Fruit fly (Drosophila melanogaster) whole organism, embryonic: ENCODE data around the gene CG5214.

Experiments used
- Atf6 ChIP-seq: fragments of 200-800 bp; sonication (Bioruptor generic); IDR thresholded peaks from 2 replicates; pipeline ENCODE4 v1.3.6; 2022; ENCODE audit warnings: missing biosample characterization, missing genetic modification characterization
- CG10209 ChIP-seq: fragments of 200-800 bp; sonication (Bioruptor generic); optimal IDR thresholded peaks from 3 replicates; lab custom pipeline; 2017; ENCODE audit warnings: missing biosample characterization, mild to moderate bottlenecking, missing genetic modification characterization, missing genetic modification reagents
- CG10959 ChIP-seq: fragments of 200-800 bp; sonication (Bioruptor generic); IDR thresholded peaks from 2 replicates; pipeline ENCODE4 v1.3.6; 2022; ENCODE audit warnings: missing biosample characterization, missing genetic modification characterization
- CG10979 ChIP-seq: fragments of 200-800 bp; sonication (Bioruptor generic); optimal IDR thresholded peaks from 2 replicates; lab custom pipeline; 2018; ENCODE audit warnings: missing biosample characterization, mild to moderate bottlenecking, missing genetic modification characterization, moderate library complexity
- CG11085 ChIP-seq: fragments of 200-800 bp; sonication (Bioruptor generic); IDR thresholded peaks from 2 replicates; pipeline ENCODE4 v1.3.6; 2022; ENCODE audit warnings: missing biosample characterization, missing genetic modification characterization
- CG11504 ChIP-seq: fragments of 200-800 bp; sonication (Bioruptor generic); optimal IDR thresholded peaks from 3 replicates; lab custom pipeline; 2019; ENCODE audit warnings: missing biosample characterization, mild to moderate bottlenecking, missing genetic modification characterization, moderate library complexity
- CG13624 ChIP-seq: fragments of 200-800 bp; sonication (Bioruptor generic); optimal IDR thresholded peaks from 2 replicates; lab custom pipeline; 2016; ENCODE audit warnings: missing biosample characterization, missing genetic modification characterization
- CG14667 ChIP-seq: fragments of 200-800 bp; sonication (Bioruptor generic); IDR thresholded peaks from 2 replicates; pipeline ENCODE4 v1.3.6; 2022; ENCODE audit warnings: missing biosample characterization, missing genetic modification characterization
- CG15011 ChIP-seq: fragments of 200-800 bp; sonication (Bioruptor generic); optimal IDR thresholded peaks from 3 replicates; lab custom pipeline; 2018; ENCODE audit warnings: missing biosample characterization, mild to moderate bottlenecking, missing genetic modification characterization
- CG17186 ChIP-seq: fragments of 200-800 bp; sonication (Bioruptor generic); optimal IDR thresholded peaks from 3 replicates; lab custom pipeline; 2017; ENCODE audit warnings: missing biosample characterization, missing genetic modification reagents, missing genetic modification characterization
- CG1792 ChIP-seq: fragments of 200-800 bp; sonication (Bioruptor generic); optimal IDR thresholded peaks from 2 replicates; lab custom pipeline; 2016; ENCODE audit warnings: missing biosample characterization, missing genetic modification characterization
- CG3163 ChIP-seq: fragments of 200-800 bp; sonication (Bioruptor generic); optimal IDR thresholded peaks from 3 replicates; lab custom pipeline; 2016; ENCODE audit warnings: missing biosample characterization, missing genetic modification characterization
- CG34422 ChIP-seq: fragments of 200-800 bp; sonication (Bioruptor generic); IDR thresholded peaks from 3 replicates; pipeline ENCODE4 v1.3.6; 2022; ENCODE audit warnings: missing biosample characterization, missing genetic modification characterization
- CG4707 ChIP-seq: fragments of 200-800 bp; sonication (Bioruptor generic); optimal IDR thresholded peaks from 2 replicates; lab custom pipeline; 2018; ENCODE audit warnings: missing biosample characterization, mild to moderate bottlenecking, missing genetic modification characterization, moderate library complexity
- CG4730 ChIP-seq: fragments of 200-800 bp; sonication (Bioruptor generic); IDR thresholded peaks from 2 replicates; pipeline ENCODE4 v1.3.6; 2022; ENCODE audit warnings: missing biosample characterization, missing genetic modification characterization
- CG6175 ChIP-seq: fragments of 200-800 bp; sonication (Bioruptor generic); IDR thresholded peaks from 3 replicates; pipeline ENCODE4 v1.3.6; 2022; ENCODE audit warnings: missing biosample characterization, missing genetic modification characterization
- CG7357 ChIP-seq: fragments of 200-800 bp; sonication (Bioruptor generic); IDR thresholded peaks from 3 replicates; pipeline ENCODE4 v1.3.6; 2022; ENCODE audit warnings: missing biosample characterization, missing genetic modification characterization
- CG7786 ChIP-seq: fragments of 200-800 bp; sonication (Bioruptor generic); optimal IDR thresholded peaks from 2 replicates; lab custom pipeline; 2016; ENCODE audit warnings: missing biosample characterization, missing genetic modification characterization
- CG8089 ChIP-seq: fragments of 200-800 bp; sonication (Bioruptor generic); optimal IDR thresholded peaks from 3 replicates; lab custom pipeline; 2016; ENCODE audit warnings: missing biosample characterization, missing genetic modification characterization
- CG8290 ChIP-seq, 3 experiments: fragments of 200-800 bp; sonication (Bioruptor generic); optimal IDR thresholded peaks; 2 replicates each; lab custom pipeline; 2016 to 2019; ENCODE audit warnings: missing biosample characterization in 3 of 3, missing genetic modification characterization in 3 of 3, mild to moderate bottlenecking in 2 of 3, moderate library complexity in 1 of 3
- CG9609 ChIP-seq: fragments of 200-800 bp; sonication (Bioruptor generic); optimal IDR thresholded peaks from 3 replicates; lab custom pipeline; 2016; ENCODE audit warnings: missing biosample characterization, missing genetic modification characterization
- CrebB ChIP-seq: fragments of 200-800 bp; sonication (Bioruptor generic); optimal IDR thresholded peaks from 3 replicates; lab custom pipeline; 2018; ENCODE audit warnings: missing biosample characterization, mild to moderate bottlenecking, missing genetic modification characterization
- Dbx ChIP-seq: fragments of 200-800 bp; sonication (Bioruptor generic); IDR thresholded peaks from 3 replicates; pipeline ENCODE4 v1.3.6; 2022; ENCODE audit warnings: missing biosample characterization, missing genetic modification characterization
- Dfd ChIP-seq, 2 experiments: fragments of >200 bp; optimal IDR thresholded peaks; 2 replicates each; lab custom pipeline; 2017; ENCODE audit warnings: missing biosample characterization in 2 of 2, missing genetic modification characterization in 2 of 2
- Dll ChIP-seq: fragments of 200-800 bp; sonication (Bioruptor generic); IDR thresholded peaks from 4 replicates; pipeline ENCODE4 v1.3.6; 2022; ENCODE audit warnings: missing biosample characterization, missing genetic modification characterization; ENCODE audit not compliant: partially characterized antibody
- Fer3 ChIP-seq: fragments of 200-800 bp; sonication (Bioruptor generic); optimal IDR thresholded peaks from 2 replicates; lab custom pipeline; 2018; ENCODE audit warnings: missing biosample characterization, mild to moderate bottlenecking, missing genetic modification characterization, moderate library complexity
- Gug ChIP-seq: fragments of 200-800 bp; sonication (Bioruptor generic); IDR thresholded peaks from 4 replicates; pipeline ENCODE4 v1.3.6; 2022; ENCODE audit warnings: missing biosample characterization, missing genetic modification characterization
- HLHmδ ChIP-seq: fragments of 200-800 bp; sonication (Bioruptor generic); optimal IDR thresholded peaks from 2 replicates; lab custom pipeline; 2018; ENCODE audit warnings: missing biosample characterization, mild to moderate bottlenecking, missing genetic modification characterization, moderate library complexity
- Hmr ChIP-seq: fragments of 200-800 bp; sonication (Bioruptor generic); optimal IDR thresholded peaks from 3 replicates; lab custom pipeline; 2017; ENCODE audit warnings: mild to moderate bottlenecking, missing biosample characterization, missing genetic modification reagents, missing genetic modification characterization
- Hr51 ChIP-seq, 2 experiments: fragments of 200-800 bp; sonication (Bioruptor generic); optimal IDR thresholded peaks; 2 replicates in 1 of 2; 3 replicates in 1 of 2; lab custom pipeline; 2016 to 2018; ENCODE audit warnings: missing biosample characterization in 2 of 2, missing genetic modification characterization in 2 of 2, mild to moderate bottlenecking in 1 of 2, moderate library complexity in 1 of 2
- Hr78 ChIP-seq, 2 experiments: fragments of 200-800 bp in 1 of 2; fragments of >200 bp in 1 of 2; sonication (Bioruptor generic) in 1 of 2; optimal IDR thresholded peaks; 2 replicates each; lab custom pipeline; 2017 to 2019; ENCODE audit warnings: missing biosample characterization in 2 of 2, missing genetic modification characterization in 2 of 2, mild to moderate bottlenecking in 1 of 2, moderate library complexity in 1 of 2
- Jarid2 ChIP-seq: fragments of 200-800 bp; sonication (Bioruptor generic); optimal IDR thresholded peaks from 3 replicates; lab custom pipeline; 2017; ENCODE audit warnings: mild to moderate bottlenecking, missing biosample characterization, missing genetic modification reagents, missing genetic modification characterization
- Max ChIP-seq: fragments of 200-800 bp; sonication (Bioruptor generic); optimal IDR thresholded peaks from 2 replicates; lab custom pipeline; 2016; ENCODE audit warnings: missing biosample characterization, mild to moderate bottlenecking, missing genetic modification characterization
- Nf-YA ChIP-seq: fragments of 200-800 bp; sonication (Bioruptor generic); IDR thresholded peaks from 2 replicates; pipeline ENCODE4 v1.3.6; 2022; ENCODE audit warnings: missing biosample characterization, missing genetic modification characterization
- Oli ChIP-seq: fragments of 200-800 bp; sonication (Bioruptor generic); optimal IDR thresholded peaks from 2 replicates; lab custom pipeline; 2018; ENCODE audit warnings: missing biosample characterization, mild to moderate bottlenecking, missing genetic modification characterization, moderate library complexity
- PHDP ChIP-seq: fragments of 200-800 bp; sonication (Bioruptor generic); optimal IDR thresholded peaks from 3 replicates; lab custom pipeline; 2018; ENCODE audit warnings: missing biosample characterization, mild to moderate bottlenecking, missing genetic modification characterization, moderate library complexity
- abd-A ChIP-seq: fragments of 200-800 bp; sonication (Bioruptor generic); optimal IDR thresholded peaks from 3 replicates; lab custom pipeline; 2019; ENCODE audit warnings: missing biosample characterization, mild to moderate bottlenecking, missing genetic modification characterization, moderate library complexity
- chn ChIP-seq: fragments of 200-800 bp; sonication (Bioruptor generic); optimal IDR thresholded peaks from 2 replicates; lab custom pipeline; 2016; ENCODE audit warnings: missing biosample characterization, missing genetic modification characterization
- da ChIP-seq: fragments of 200-800 bp; sonication (Bioruptor generic); optimal IDR thresholded peaks from 2 replicates; lab custom pipeline; 2016; ENCODE audit warnings: missing biosample characterization, missing genetic modification characterization
- exex ChIP-seq: fragments of 200-800 bp; sonication (Bioruptor generic); optimal IDR thresholded peaks from 4 replicates; lab custom pipeline; 2018; ENCODE audit warnings: missing biosample characterization, mild to moderate bottlenecking, missing genetic modification characterization, moderate library complexity
- fd64A ChIP-seq: fragments of 200-800 bp; sonication (Bioruptor generic); optimal IDR thresholded peaks from 3 replicates; lab custom pipeline; 2018; ENCODE audit warnings: missing biosample characterization, mild to moderate bottlenecking, missing genetic modification characterization
- ham ChIP-seq: fragments of 200-800 bp; sonication (Bioruptor generic); IDR thresholded peaks from 2 replicates; pipeline ENCODE4 v1.3.6; 2022; ENCODE audit warnings: missing biosample characterization, missing genetic modification characterization
- hkb ChIP-seq, 2 experiments: fragments of 200-800 bp in 1 of 2; fragments of >200 bp in 1 of 2; sonication (Bioruptor generic) in 1 of 2; IDR thresholded peaks in 1 of 2; optimal IDR thresholded peaks in 1 of 2; 2 replicates each; pipeline versions ENCODE4 v1.3.6 to Lab custom; 2017 to 2022; ENCODE audit warnings: missing biosample characterization in 1 of 2, missing genetic modification characterization in 1 of 2
- ind ChIP-seq: fragments of 200-800 bp; sonication (Bioruptor generic); optimal IDR thresholded peaks from 3 replicates; lab custom pipeline; 2016; ENCODE audit warnings: missing biosample characterization, missing genetic modification characterization
- insv ChIP-seq, 2 experiments: fragments of 200-800 bp; sonication (Bioruptor generic); optimal IDR thresholded peaks; 3 replicates each; lab custom pipeline; 2016 to 2018; ENCODE audit warnings: missing biosample characterization in 2 of 2, missing genetic modification characterization in 2 of 2
- salm ChIP-seq: fragments of 200-800 bp; sonication (Bioruptor generic); optimal IDR thresholded peaks from 2 replicates; lab custom pipeline; 2018; ENCODE audit warnings: missing biosample characterization, mild to moderate bottlenecking, missing genetic modification characterization
- scrt ChIP-seq: fragments of 200-800 bp; sonication (Bioruptor generic); optimal IDR thresholded peaks from 2 replicates; lab custom pipeline; 2018; ENCODE audit warnings: missing biosample characterization, mild to moderate bottlenecking, missing genetic modification characterization, moderate library complexity
- vfl ChIP-seq: fragments of 200-800 bp; sonication (Bioruptor generic); optimal IDR thresholded peaks from 2 replicates; lab custom pipeline; 2016; ENCODE audit warnings: missing biosample characterization, missing genetic modification characterization
- vvl ChIP-seq: fragments of 200-800 bp; sonication (Bioruptor generic); IDR thresholded peaks from 2 replicates; pipeline ENCODE4 v1.3.6; 2022; ENCODE audit warnings: missing biosample characterization, missing genetic modification characterization

Gene CG5214

DNA sequence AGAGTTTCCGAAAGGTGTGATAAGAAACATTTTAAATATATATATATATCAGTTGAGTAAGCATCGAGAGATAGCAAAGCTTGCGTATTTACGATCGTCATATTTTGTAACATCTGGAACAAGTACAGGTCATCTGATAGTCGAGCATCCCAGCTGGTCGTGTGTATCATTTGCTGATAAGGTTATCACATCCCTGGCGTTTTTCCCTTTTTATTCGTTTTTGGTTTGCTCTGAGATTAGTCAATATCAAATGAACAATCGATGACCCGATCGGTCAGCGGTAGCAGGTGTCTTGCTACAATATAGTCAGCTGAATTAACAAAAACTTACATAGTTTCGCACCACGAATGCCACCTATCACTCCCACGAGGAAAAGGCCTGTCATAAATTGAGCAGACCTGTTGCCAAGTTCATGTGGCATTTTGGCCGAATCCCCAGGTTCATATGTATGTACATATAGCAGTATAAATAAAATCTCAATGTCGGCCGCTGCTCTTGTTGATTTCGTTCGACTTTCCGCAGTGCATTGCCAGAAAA is 43.1 kb upstream of the CG5214 start (continued):
- peak; percentile 55 for TF ChIP-seq CG10209 (GFP tag; lab: Kevin White, UChicago)
- TF ChIP-seq CG4707 (GFP tag; lab: Kevin White, UChicago): no peak
- TF ChIP-seq PHDP: peak; percentile 66
- peak; percentile 70 for TF ChIP-seq Hmr (GFP tag; lab: Kevin White, UChicago)
- no peak for TF ChIP-seq HLHmδ (GFP tag; lab: Kevin White, UChicago)
- peak; percentile 29 for TF ChIP-seq CrebB (tag; lab: Kevin White, UChicago)
- no peak for TF ChIP-seq insv (GFP tag; optimal IDR thresholded peaks at IDR 0.05; lab: Kevin White, UChicago)
- TF ChIP-seq CG3163 (GFP tag; lab: Kevin White, UChicago): no peak
- TF ChIP-seq CG10979: peak; percentile 18
- TF ChIP-seq CG11504 (tag; lab: Kevin White, UChicago): peak; percentile 76
- peak in 1 of 2 experiments; percentile 77 for TF ChIP-seq Hr51 (GFP tag; optimal IDR thresholded peaks at IDR 0.05; lab: Kevin White, UChicago)
- TF ChIP-seq abd-A (tag; lab: Kevin White, UChicago): no peak
- TF ChIP-seq CG7786 (GFP tag; lab: Kevin White, UChicago): no peak
- peak; percentile 73 for TF ChIP-seq Oli (tag; lab: Kevin White, UChicago)
- TF ChIP-seq Hr78 (GFP tag; optimal IDR thresholded peaks at IDR 0.05; lab: Kevin White, UChicago): peak in 1 of 2 experiments; percentile 64
- TF ChIP-seq Dbx (GFP tag; lab: Robert Waterston, UW): peak; percentile 35; the same call in 1 of the 3 replicates
- TF ChIP-seq ind (GFP tag; lab: Kevin White, UChicago): peak; percentile 61
- no peak for TF ChIP-seq Dfd (GFP tag; optimal IDR thresholded peaks at IDR 0.05; lab: Kevin White, UChicago)
- peak; percentile 33; the same call in 1 of the 4 replicates for TF ChIP-seq Gug (GFP tag; lab: Robert Waterston, UW)
- no peak for TF ChIP-seq CG8290 (GFP tag; optimal IDR thresholded peaks at IDR 0.05; lab: Kevin White, UChicago)
- TF ChIP-seq CG8290 (tag; optimal IDR thresholded peaks at IDR 0.05; lab: Kevin White, UChicago): no peak
- no peak for TF ChIP-seq ham (GFP tag; lab: Robert Waterston, UW)
- peak; percentile 40; the same call in 1 of the 3 replicates for TF ChIP-seq CG7357 (GFP tag; lab: Robert Waterston, UW)
- TF ChIP-seq Fer3 (tag; lab: Kevin White, UChicago): peak; percentile 63
- no peak for TF ChIP-seq CG14667
- no peak for TF ChIP-seq Jarid2 (GFP tag; lab: Kevin White, UChicago)
- TF ChIP-seq exex (tag; lab: Kevin White, UChicago): peak; percentile 65
- 0 out of 3 replicates have a peak, but pooled peaks have one; percentile 9 for TF ChIP-seq CG34422 (GFP tag; lab: Robert Waterston, UW)
- TF ChIP-seq Atf6 (GFP tag; lab: Robert Waterston, UW): peak; percentile 75; the same call in 1 of the 2 replicates
- 0 out of 3 replicates have a peak, but pooled peaks have one; percentile 50 for TF ChIP-seq CG6175
- peak; percentile 68 for TF ChIP-seq vvl
- peak; percentile 63 for TF ChIP-seq scrt (GFP tag; lab: Kevin White, UChicago)
- TF ChIP-seq CG4730: no peak
- TF ChIP-seq vfl: no peak
- TF ChIP-seq CG13624 (GFP tag; lab: Kevin White, UChicago): no peak
- TF ChIP-seq CG11085 (GFP tag; lab: Robert Waterston, UW): no peak
- no peak for TF ChIP-seq hkb (optimal IDR thresholded peaks at IDR 0.05; lab: Kevin White, UChicago)
- peak; percentile 60; the same call in 1 of the 2 replicates for TF ChIP-seq hkb (GFP tag; IDR thresholded peaks at IDR 0.05; lab: Robert Waterston, UW)
- no peak for TF ChIP-seq CG17186 (GFP tag; lab: Kevin White, UChicago)
- no peak for TF ChIP-seq CG1792 (GFP tag; lab: Kevin White, UChicago)
- peak; percentile 7 for TF ChIP-seq CG15011 (GFP tag; lab: Kevin White, UChicago)
- TF ChIP-seq da (GFP tag; lab: Kevin White, UChicago): no peak
- no peak for TF ChIP-seq CG9609 (GFP tag; lab: Kevin White, UChicago)
- no peak for TF ChIP-seq CG8089 (GFP tag; lab: Kevin White, UChicago)
- TF ChIP-seq CG10959 (GFP tag; lab: Robert Waterston, UW): no peak
- peak; percentile 56 for TF ChIP-seq Max (GFP tag; lab: Kevin White, UChicago)
- TF ChIP-seq Dll (GFP tag; lab: Robert Waterston, UW): no peak
- peak; percentile 20 for TF ChIP-seq salm (tag; lab: Kevin White, UChicago)
- no peak for TF ChIP-seq fd64A (GFP tag; lab: Kevin White, UChicago)
- TF ChIP-seq chn (GFP tag; lab: Kevin White, UChicago): no peak
- TF ChIP-seq Nf-YA (GFP tag; lab: Robert Waterston, UW): no peak
